Fruit fly (Drosophila melanogaster): ENCODE measurements around the gene CG42374.

Gene CG42374

DNA sequence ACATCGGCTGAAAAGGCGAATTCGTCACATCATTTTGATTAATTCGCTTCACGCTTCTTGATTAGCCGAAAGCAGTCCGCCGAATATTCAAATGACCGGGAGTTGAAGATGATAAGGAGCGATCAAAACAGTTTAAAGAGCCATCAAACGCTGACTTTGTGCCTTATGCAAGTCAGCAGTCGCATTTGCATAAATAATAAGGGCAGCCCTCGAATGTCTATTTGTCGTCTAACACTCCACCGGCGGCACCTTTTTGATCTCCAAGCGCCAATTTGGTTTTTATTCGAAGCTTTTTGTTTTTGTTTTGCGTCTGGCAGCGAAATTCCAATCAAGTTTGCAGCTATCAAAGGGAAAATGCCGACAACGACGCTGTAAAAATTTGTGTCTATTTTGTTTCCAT, 37.9 kb upstream of the CG42374 start (continued):
- TF ChIP-seq pan (optimal IDR thresholded peaks at IDR 0.05) (no peak), pan (GFP tag; optimal IDR thresholded peaks at IDR 0.05 in 1 of 2, IDR thresholded peaks at IDR 0.05 in 1 of 2) (peak in 1 of 2 experiments; percentile 57), CG9609 (GFP tag; optimal IDR thresholded peaks at IDR 0.05) (no peak), Dref (GFP tag; IDR thresholded peaks at IDR 0.05) (no peak), gce (GFP tag; IDR thresholded peaks at IDR 0.05) (no peak), Vsx1 (GFP tag; optimal IDR thresholded peaks at IDR 0.05) (peak; percentile 52)

DNA sequence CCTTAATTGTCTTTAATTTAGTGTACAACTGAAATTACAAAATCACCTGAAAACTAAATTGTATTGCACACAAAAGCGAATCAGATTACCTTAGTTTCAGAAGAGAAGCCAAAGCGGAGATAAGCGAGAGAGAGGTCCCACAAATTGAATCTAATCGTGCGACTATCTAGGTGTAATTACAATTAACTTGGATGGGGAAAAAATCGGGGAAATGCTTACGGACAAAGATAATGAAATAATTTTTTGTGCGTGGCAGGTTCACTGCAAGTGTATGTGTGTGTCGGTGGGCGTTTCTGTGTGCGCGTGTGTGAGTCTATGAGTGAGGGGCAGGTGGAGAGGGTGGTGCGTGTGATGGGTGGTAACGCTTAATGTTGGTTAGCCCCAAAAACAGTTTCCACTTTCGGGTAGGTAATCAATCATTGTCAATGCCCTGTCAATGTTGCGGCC, 35.2 kb upstream of the CG42374 start:
- peak; percentile 14 for TF ChIP-seq CG10543 (GFP tag; optimal IDR thresholded peaks at IDR 0.05)
- TF ChIP-seq fd64A (GFP tag; optimal IDR thresholded peaks at IDR 0.05), result no peak
- TF ChIP-seq CG15479 (GFP tag; optimal IDR thresholded peaks at IDR 0.05), result no peak
- peak; percentile 30 for TF ChIP-seq CG8281 (tag; optimal IDR thresholded peaks at IDR 0.05)
- TF ChIP-seq mirr (GFP tag; optimal IDR thresholded peaks at IDR 0.05), result peak; percentile 44
- peak; percentile 48 for TF ChIP-seq sens (GFP tag)
- TF ChIP-seq grn (GFP tag; optimal IDR thresholded peaks at IDR 0.05), result peak; percentile 79
- TF ChIP-seq CG32532 (GFP tag; IDR thresholded peaks at IDR 0.05), result peak; percentile 22; the same call in 1 of the 2 replicates
- TF ChIP-seq sisA (GFP tag; IDR thresholded peaks at IDR 0.05), result no peak
- peak; percentile 82 for TF ChIP-seq CG7745 (tag; optimal IDR thresholded peaks at IDR 0.05)
- peak; percentile 96 for TF ChIP-seq exex (tag; optimal IDR thresholded peaks at IDR 0.05)
- TF ChIP-seq CG13775 (GFP tag; optimal IDR thresholded peaks at IDR 0.05), result no peak
- peak; percentile 79 for TF ChIP-seq lab (GFP tag; optimal IDR thresholded peaks at IDR 0.05)
- TF ChIP-seq Hr78 (GFP tag; optimal IDR thresholded peaks at IDR 0.05), result peak in 1 of 2 experiments; percentile 87
- 0 out of 3 replicates have a peak, but pooled peaks have one; percentile 24 for TF ChIP-seq CG2199 (GFP tag; IDR thresholded peaks at IDR 0.05)
- peak; percentile 27 for TF ChIP-seq sug (tag; optimal IDR thresholded peaks at IDR 0.05)
- peak; percentile 45; the same call in 1 of the 3 replicates for TF ChIP-seq CG6175 (GFP tag; IDR thresholded peaks at IDR 0.05)
- peak; percentile 77 for TF ChIP-seq crol (GFP tag; IDR thresholded peaks at IDR 0.05)
- TF ChIP-seq CG11696 (GFP tag; IDR thresholded peaks at IDR 0.05), result no peak
- TF ChIP-seq CG11504 (tag; optimal IDR thresholded peaks at IDR 0.05), result no peak
- TF ChIP-seq cg (GFP tag; optimal IDR thresholded peaks at IDR 0.05), result peak; percentile 57

DNA sequence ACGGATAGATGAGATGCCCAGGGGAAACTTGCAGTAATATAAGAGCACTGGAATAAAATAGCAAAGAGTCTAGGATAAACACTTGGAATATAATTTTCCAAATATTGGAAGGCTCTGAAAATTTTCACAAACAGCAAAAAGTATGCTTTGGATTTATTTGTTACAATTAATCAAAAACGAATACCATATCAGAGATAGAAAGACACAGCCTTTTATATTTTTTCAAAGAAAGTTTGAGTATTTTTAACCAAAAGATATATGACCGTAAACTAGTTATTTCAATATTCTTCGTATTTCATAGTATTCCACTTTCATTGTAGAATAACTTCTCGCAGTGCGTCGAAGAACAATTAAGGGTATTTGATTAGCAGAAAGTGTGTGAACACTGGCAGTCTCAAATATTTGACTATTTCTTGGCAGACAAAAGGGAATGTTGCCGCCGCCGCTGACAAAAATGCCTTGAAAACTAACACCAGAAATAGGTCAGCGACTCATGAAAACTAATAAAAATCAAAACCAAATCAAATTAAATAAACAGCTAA, 34.6 kb upstream of the CG42374 start:
- TF ChIP-seq Tbp (GFP tag; optimal IDR thresholded peaks at IDR 0.05), result no peak
- TF ChIP-seq CG18011 (GFP tag; optimal IDR thresholded peaks at IDR 0.05), result no peak
- no peak for TF ChIP-seq CG5180 (GFP tag; optimal IDR thresholded peaks at IDR 0.05)
- no peak for TF ChIP-seq CG18476 (GFP tag; optimal IDR thresholded peaks at IDR 0.05)
- no peak for TF ChIP-seq Hmr (GFP tag; optimal IDR thresholded peaks at IDR 0.05)
- TF ChIP-seq dysf (GFP tag; IDR thresholded peaks at IDR 0.05), result no peak
- TF ChIP-seq H2.0 (GFP tag; IDR thresholded peaks at IDR 0.05), result no peak
- TF ChIP-seq Sry-δ (GFP tag; optimal IDR thresholded peaks at IDR 0.05), result no peak
- TF ChIP-seq MBD-R2 (GFP tag; IDR thresholded peaks at IDR 0.05), result no peak
- no peak for TF ChIP-seq Chrac-16 (GFP tag; optimal IDR thresholded peaks at IDR 0.05)
- no peak for TF ChIP-seq Vsx1 (GFP tag; optimal IDR thresholded peaks at IDR 0.05)
- TF ChIP-seq Atf-2 (GFP tag; optimal IDR thresholded peaks at IDR 0.05), result no peak
- no peak for TF ChIP-seq CG2875 (GFP tag; optimal IDR thresholded peaks at IDR 0.05)
- TF ChIP-seq inv (GFP tag; IDR thresholded peaks at IDR 0.05; ENCODE audit: partially characterized antibody), result no peak
- 0 out of 2 replicates have a peak, but pooled peaks have one; percentile 6 for TF ChIP-seq Ptx1 (GFP tag; IDR thresholded peaks at IDR 0.05)
- no peak for TF ChIP-seq GATAe (GFP tag; conservative IDR thresholded peaks at IDR 0.05)
- TF ChIP-seq CG8924 (tag; optimal IDR thresholded peaks at IDR 0.05), result no peak
- no peak for TF ChIP-seq lola (GFP tag; optimal IDR thresholded peaks at IDR 0.05)
- peak in 1 of 2 experiments; percentile 14 for TF ChIP-seq eve (GFP tag; optimal IDR thresholded peaks at IDR 0.05)
- TF ChIP-seq CG11398 (GFP tag; optimal IDR thresholded peaks at IDR 0.05), result no peak
- no peak for TF ChIP-seq eyg (GFP tag; optimal IDR thresholded peaks at IDR 0.05)
- no peak for TF ChIP-seq CG1647 (GFP tag; optimal IDR thresholded peaks at IDR 0.05)
- no peak for TF ChIP-seq CG4854 (GFP tag; optimal IDR thresholded peaks at IDR 0.05)
